Worm (Caenorhabditis elegans) whole organism, young adult: ENCODE results near the gene amt-4.

ENCODE experiments used
- ama-1 ChIP-seq, 3 experiments: fragments of 150-350 bp in 1 of 3; sonication (generic microtip) in 2 of 3; optimal IDR thresholded peaks; 2 replicates each; lab custom pipeline; 2014 to 2018; ENCODE audit warnings: missing biosample characterization in 2 of 3, missing genetic modification characterization in 2 of 3, missing genetic modification reagents in 2 of 3
- aptf-2 ChIP-seq: fragments of 200-800 bp; sonication (Bioruptor generic); conservative IDR thresholded peaks from 2 replicates; pipeline ENCODE4 v1.3.6; 2022; ENCODE audit warnings: missing genetic modification reagents, missing genetic modification characterization, missing compliant biosample characterization
- cebp-2 ChIP-seq: fragments of 200-800 bp; sonication (Bioruptor generic); IDR thresholded peaks from 2 replicates; pipeline ENCODE4 v1.3.6; 2022; ENCODE audit warnings: missing genetic modification characterization, missing compliant biosample characterization
- ets-4 ChIP-seq: fragments of 200-800 bp; sonication (Bioruptor generic); optimal IDR thresholded peaks from 2 replicates; lab custom pipeline; 2018; ENCODE audit warnings: mild to moderate bottlenecking, missing genetic modification characterization, missing compliant biosample characterization
- snpc-4 ChIP-seq, 5 experiments: fragments of 150-350 bp in 1 of 5; sonication (generic microtip) in 4 of 5; optimal IDR thresholded peaks; 2 replicates each; lab custom pipeline; 2014 to 2018; ENCODE audit warnings: missing genetic modification characterization in 5 of 5, missing biosample characterization in 3 of 5, antibody characterized with exemption in 2 of 5, mild to moderate bottlenecking in 2 of 5, missing compliant biosample characterization in 2 of 5, missing genotype in 2 of 5, moderate library complexity in 2 of 5, missing genetic modification reagents in 1 of 5
- unc-62 ChIP-seq: fragments of 150-350 bp; optimal IDR thresholded peaks from 2 replicates; lab custom pipeline; 2014; ENCODE audit warnings: missing biosample characterization, missing genetic modification reagents, missing genetic modification characterization

DNA sequence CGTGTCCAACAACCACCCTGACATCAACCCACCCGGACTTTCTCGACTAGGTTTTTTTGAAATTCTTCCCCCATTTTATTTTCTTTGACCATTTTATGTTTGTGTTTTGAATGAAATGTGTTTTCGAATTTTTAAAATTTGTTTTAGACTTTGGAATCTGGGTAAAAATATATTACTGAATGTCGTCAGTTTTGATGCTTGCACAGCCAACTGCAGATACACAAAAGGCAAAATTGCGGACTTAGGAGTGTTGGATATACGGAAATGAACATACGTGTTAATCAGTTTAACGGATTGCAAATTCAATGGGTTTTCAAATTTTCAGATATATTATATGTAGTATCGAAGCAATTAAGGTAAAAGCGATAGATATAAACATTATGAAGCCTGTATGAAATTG is 48.3 kb upstream of the amt-4 start:
- TF ChIP-seq ets-4 (GFP tag; lab: Kevin White, UChicago) (no peak), unc-62 (GFP tag; lab: Kevin White, UChicago) (no peak), cebp-2 (GFP tag; lab: Robert Waterston, UW) (no peak), aptf-2 (GFP tag; lab: Robert Waterston, UW) (no peak), ama-1 (optimal IDR thresholded peaks at IDR 0.05; lab: Kevin White, UChicago) (no peak), ama-1 (GFP tag; optimal IDR thresholded peaks at IDR 0.05; lab: Kevin White, UChicago) (no peak), snpc-4 (GFP tag; optimal IDR thresholded peaks at IDR 0.05; lab: Kevin White, UChicago) (no peak), snpc-4 (tag; optimal IDR thresholded peaks at IDR 0.05; lab: Kevin White, UChicago) (no peak)
